Fruit fly (Drosophila melanogaster): ENCODE measurements around the gene Usp47.

The Usp47 gene

dm6 chr3L:5808101-5808433 is 55.3 kb downstream of the Usp47 start (continued):
- TF ChIP-seq sna (GFP tag; IDR thresholded peaks at IDR 0.05; ENCODE audit: partially characterized antibody) (no peak), PHDP (tag; optimal IDR thresholded peaks at IDR 0.05) (peak; percentile 32), cas (GFP tag; IDR thresholded peaks at IDR 0.05) (no peak), CoRest (tag; optimal IDR thresholded peaks at IDR 0.05) (peak; percentile 42), Side (GFP tag; optimal IDR thresholded peaks at IDR 0.05) (peak; percentile 10), C15 (GFP tag; IDR thresholded peaks at IDR 0.05) (no peak), CG13296 (GFP tag; optimal IDR thresholded peaks at IDR 0.05) (peak; percentile 4), sens-2 (GFP tag; IDR thresholded peaks at IDR 0.05) (no peak), Oli (tag; optimal IDR thresholded peaks at IDR 0.05) (peak; percentile 34), unpg (GFP tag; optimal IDR thresholded peaks at IDR 0.05) (peak; percentile 45), CG30403 (GFP tag; optimal IDR thresholded peaks at IDR 0.05) (peak; percentile 49), Elba2 (GFP tag; optimal IDR thresholded peaks at IDR 0.05) (no peak), CG2712 (tag; optimal IDR thresholded peaks at IDR 0.05) (peak; percentile 32), CG1529 (GFP tag; optimal IDR thresholded peaks at IDR 0.05) (no peak), CG17361 (GFP tag; IDR thresholded peaks at IDR 0.05) (peak; percentile 30; the same call in 1 of the 3 replicates), CG30020 (tag; optimal IDR thresholded peaks at IDR 0.05) (no peak), ind (GFP tag; optimal IDR thresholded peaks at IDR 0.05) (peak; percentile 22), chif (GFP tag; optimal IDR thresholded peaks at IDR 0.05) (peak in 1 of 2 experiments; percentile 1), CG34376 (GFP tag; optimal IDR thresholded peaks at IDR 0.05) (no peak), hkb (optimal IDR thresholded peaks at IDR 0.05) (no peak), hkb (GFP tag; IDR thresholded peaks at IDR 0.05) (no peak), CG17385 (GFP tag; optimal IDR thresholded peaks at IDR 0.05) (peak; percentile 26), MTF-1 (GFP tag; optimal IDR thresholded peaks at IDR 0.05; ENCODE audit: borderline replicate concordance) (no peak), CG11504 (tag; optimal IDR thresholded peaks at IDR 0.05) (peak; percentile 63), fd102C (GFP tag; optimal IDR thresholded peaks at IDR 0.05) (no peak), CG17359 (tag; optimal IDR thresholded peaks at IDR 0.05) (peak; percentile 41), CG9817 (tag; optimal IDR thresholded peaks at IDR 0.05) (peak; percentile 39), ara (GFP tag; IDR thresholded peaks at IDR 0.05) (peak; percentile 56; the same call in 1 of the 2 replicates), Drgx (GFP tag; IDR thresholded peaks at IDR 0.05) (peak; percentile 55), bcd (GFP tag; optimal IDR thresholded peaks at IDR 0.05) (peak; percentile 28), cg (GFP tag; optimal IDR thresholded peaks at IDR 0.05) (no peak), grau (tag; optimal IDR thresholded peaks at IDR 0.05) (peak; percentile 39), kay (GFP tag; optimal IDR thresholded peaks at IDR 0.05) (no peak), kni (GFP tag; optimal IDR thresholded peaks at IDR 0.05) (no peak), CG9727 (GFP tag; optimal IDR thresholded peaks at IDR 0.05) (peak; percentile 14), CG8089 (GFP tag; optimal IDR thresholded peaks at IDR 0.05) (no peak), D19A (tag; optimal IDR thresholded peaks at IDR 0.05) (peak; percentile 71), CG18619 (GFP tag; optimal IDR thresholded peaks at IDR 0.05) (no peak), Sry-β (GFP tag; optimal IDR thresholded peaks at IDR 0.05) (no peak), CG18599 (GFP tag; optimal IDR thresholded peaks at IDR 0.05) (peak; percentile 45), D19B (GFP tag; optimal IDR thresholded peaks at IDR 0.05) (peak; percentile 2), CG17568 (GFP tag; optimal IDR thresholded peaks at IDR 0.05) (no peak), zfh2 (GFP tag; optimal IDR thresholded peaks at IDR 0.05) (peak; percentile 42), CG6765 (GFP tag; optimal IDR thresholded peaks at IDR 0.05) (no peak), CG10565 (GFP tag; optimal IDR thresholded peaks at IDR 0.05) (no peak), Gug (GFP tag; IDR thresholded peaks at IDR 0.05) (peak; percentile 13; the same call in 1 of the 4 replicates), CG16779 (GFP tag; IDR thresholded peaks at IDR 0.05) (no peak), ase (GFP tag; IDR thresholded peaks at IDR 0.05) (no peak), CG7357 (GFP tag; IDR thresholded peaks at IDR 0.05) (0 out of 3 replicates have a peak, but pooled peaks have one; percentile 17), Dek (tag; optimal IDR thresholded peaks at IDR 0.05) (peak; percentile 8), Meics (GFP tag; optimal IDR thresholded peaks at IDR 0.05) (peak; percentile 25)

Measured in whole organism, embryonic.